Worm (Caenorhabditis elegans) whole organism, L4/young adult: ENCODE measurements around the gene mtm-5.

Experiments
- W03F9.2 ChIP-seq: fragments of 150-350 bp; optimal IDR thresholded peaks from 2 replicates; lab custom pipeline; 2014; ENCODE audit warnings: missing biosample characterization, missing genetic modification characterization
- dao-5 ChIP-seq: sonication (generic microtip); optimal IDR thresholded peaks from 2 replicates; lab custom pipeline; 2016; ENCODE audit warnings: missing genotype, missing genetic modification characterization, moderate library complexity, missing compliant biosample characterization
- him-1 ChIP-seq: sonication (generic microtip); optimal IDR thresholded peaks from 2 replicates; lab custom pipeline; 2016; ENCODE audit warnings: missing genotype, missing genetic modification reagents, missing genetic modification characterization, missing compliant biosample characterization

- TF ChIP-seq dao-5 (tag; lab: Kevin White, UChicago) (no peak), him-1 (tag; lab: Kevin White, UChicago) (no peak), W03F9.2 (tag; lab: Kevin White, UChicago) (no peak)
These were observed 54.2 kb downstream of the mtm-5 start, which contains the start of gene zig-6 for ce11 chrX:5188977-5189376.
